Worm (Caenorhabditis elegans) whole organism, L1 larva: ENCODE measurements around the gene F36D3.14.

Source experiments
- C04F5.9 ChIP-seq: sonication (generic microtip); optimal IDR thresholded peaks from 2 replicates; lab custom pipeline; 2016; ENCODE audit warnings: missing genetic modification characterization, missing compliant biosample characterization
- C16A3.4 ChIP-seq: fragments of 150-350 bp; optimal IDR thresholded peaks from 2 replicates; lab custom pipeline; 2014; ENCODE audit warnings: missing biosample characterization, missing genetic modification characterization
- F16B12.6 ChIP-seq: fragments of 150-350 bp; optimal IDR thresholded peaks from 2 replicates; lab custom pipeline; 2014; ENCODE audit warnings: missing biosample characterization, missing genetic modification characterization
- aha-1 ChIP-seq: fragments of 150-350 bp; optimal IDR thresholded peaks from 2 replicates; lab custom pipeline; 2014; ENCODE audit warnings: missing biosample characterization, missing genetic modification characterization
- alr-1 ChIP-seq: fragments of 200-800 bp; sonication (Bioruptor generic); optimal IDR thresholded peaks from 2 replicates; lab custom pipeline; 2018; ENCODE audit warnings: borderline replicate concordance, mild to moderate bottlenecking, missing genetic modification characterization, missing compliant biosample characterization
- aly-2 ChIP-seq: fragments of 150-350 bp; optimal IDR thresholded peaks from 2 replicates; lab custom pipeline; 2014; ENCODE audit warnings: missing biosample characterization, missing genetic modification characterization
- ama-1 ChIP-seq: fragments of 150-350 bp; optimal IDR thresholded peaks from 2 replicates; lab custom pipeline; 2014
- blmp-1 ChIP-seq: fragments of 150-350 bp; optimal IDR thresholded peaks from 2 replicates; lab custom pipeline; 2014; ENCODE audit warnings: missing biosample characterization, missing genetic modification characterization
- ceh-63 ChIP-seq: fragments of 200-800 bp; sonication (Bioruptor generic); optimal IDR thresholded peaks from 2 replicates; lab custom pipeline; 2018; ENCODE audit warnings: mild to moderate bottlenecking, missing genetic modification characterization, missing compliant biosample characterization
- ceh-8 ChIP-seq: fragments of 200-800 bp; sonication (Bioruptor generic); optimal IDR thresholded peaks from 2 replicates; lab custom pipeline; 2018; ENCODE audit warnings: mild to moderate bottlenecking, missing genetic modification characterization, moderate library complexity, missing compliant biosample characterization
- ceh-82 ChIP-seq, 3 experiments: fragments of 150-350 bp in 1 of 3; sonication (generic microtip) in 2 of 3; optimal IDR thresholded peaks; 2 replicates each; lab custom pipeline; 2014 to 2017; ENCODE audit warnings: missing biosample characterization in 3 of 3, missing genetic modification characterization in 3 of 3
- ceh-88 ChIP-seq: fragments of 200-800 bp; sonication (Bioruptor generic); IDR thresholded peaks from 2 replicates; pipeline ENCODE4 v1.3.6; 2022; ENCODE audit warnings: missing genetic modification characterization, missing compliant biosample characterization
- ceh-90 ChIP-seq: sonication (generic microtip); optimal IDR thresholded peaks from 2 replicates; lab custom pipeline; 2016; ENCODE audit warnings: missing genetic modification characterization, missing compliant biosample characterization
- efl-1 ChIP-seq, 4 experiments: fragments of 150-350 bp; optimal IDR thresholded peaks in 3 of 4; peaks in 1 of 4; 1 replicate in 1 of 4; 2 replicates in 3 of 4; lab custom pipeline; 2014; ENCODE audit warnings: missing biosample characterization in 2 of 4, missing genetic modification characterization in 2 of 4, missing genetic modification reagents in 2 of 4
- efl-3 ChIP-seq: fragments of 200-800 bp; sonication (Bioruptor generic); optimal IDR thresholded peaks from 2 replicates; lab custom pipeline; 2018; ENCODE audit warnings: mild to moderate bottlenecking, missing genetic modification characterization, missing compliant biosample characterization
- egl-27 ChIP-seq, 2 experiments: fragments of 150-350 bp in 1 of 2; sonication (generic microtip); optimal IDR thresholded peaks; 3 replicates each; lab custom pipeline; 2017 to 2018; ENCODE audit warnings: missing biosample characterization in 2 of 2, missing genetic modification characterization in 2 of 2, missing genetic modification reagents in 2 of 2
- elt-2 ChIP-seq: sonication (generic microtip); optimal IDR thresholded peaks from 2 replicates; lab custom pipeline; 2016; ENCODE audit warnings: missing genetic modification characterization, mild to moderate bottlenecking, inconsistent platforms, missing compliant biosample characterization, missing genetic modification reagents
- elt-3 ChIP-seq, 6 experiments: fragments of 150-350 bp in 1 of 6; sonication (generic microtip); optimal IDR thresholded peaks; 2 replicates each; lab custom pipeline; 2017 to 2018; ENCODE audit warnings: missing biosample characterization in 6 of 6, missing genetic modification characterization in 6 of 6, inconsistent platforms in 1 of 6
- fkh-4 ChIP-seq: sonication (generic microtip); optimal IDR thresholded peaks from 2 replicates; lab custom pipeline; 2016; ENCODE audit warnings: missing compliant biosample characterization, missing genetic modification characterization, borderline replicate concordance
- fkh-8 ChIP-seq: sonication (generic microtip); optimal IDR thresholded peaks from 2 replicates; lab custom pipeline; 2016; ENCODE audit warnings: mild to moderate bottlenecking, missing genetic modification characterization, missing compliant biosample characterization
- hlh-4 ChIP-seq: sonication (generic microtip); optimal IDR thresholded peaks from 2 replicates; lab custom pipeline; 2016; ENCODE audit warnings: mild to moderate bottlenecking, missing genetic modification characterization, missing compliant biosample characterization
- irx-1 ChIP-seq: sonication (generic microtip); optimal IDR thresholded peaks from 2 replicates; lab custom pipeline; 2016; ENCODE audit warnings: missing genetic modification characterization, missing compliant biosample characterization
- isw-1 ChIP-seq: fragments of 200-800 bp; sonication (Bioruptor generic); IDR thresholded peaks from 2 replicates; pipeline ENCODE4 v1.3.6; 2022; ENCODE audit warnings: missing genetic modification characterization, missing compliant biosample characterization
- jun-1 ChIP-seq: fragments of 150-350 bp; optimal IDR thresholded peaks from 2 replicates; lab custom pipeline; 2014; ENCODE audit warnings: missing biosample characterization, missing genetic modification reagents, missing genetic modification characterization
- lin-13 ChIP-seq: fragments of 150-350 bp; optimal IDR thresholded peaks from 2 replicates; lab custom pipeline; 2014; ENCODE audit warnings: missing biosample characterization, missing genetic modification reagents, missing genetic modification characterization
- lin-14 ChIP-seq: fragments of 200-800 bp; sonication (Bioruptor generic); optimal IDR thresholded peaks from 2 replicates; lab custom pipeline; 2018; ENCODE audit warnings: mild to moderate bottlenecking, missing genetic modification characterization, moderate library complexity, missing compliant biosample characterization
- lin-15B ChIP-seq: fragments of 150-350 bp; sonication (generic microtip); optimal IDR thresholded peaks from 3 replicates; lab custom pipeline; 2014; ENCODE audit warnings: missing biosample characterization, missing genetic modification characterization
- lir-3 ChIP-seq: sonication (generic microtip); optimal IDR thresholded peaks from 2 replicates; lab custom pipeline; 2016; ENCODE audit warnings: mild to moderate bottlenecking, missing genetic modification characterization, moderate library complexity, missing compliant biosample characterization; ENCODE audit not compliant: poor library complexity
- lsy-2 ChIP-seq, 2 experiments: fragments of 150-350 bp; optimal IDR thresholded peaks; 2 replicates each; lab custom pipeline; 2014; ENCODE audit warnings: missing biosample characterization in 2 of 2, missing genetic modification characterization in 2 of 2
- mab-9 ChIP-seq: fragments of 200-800 bp; sonication (Bioruptor generic); IDR thresholded peaks from 2 replicates; pipeline ENCODE4 v1.3.6; 2022; ENCODE audit warnings: missing genetic modification reagents, missing genetic modification characterization, missing compliant biosample characterization
- mdl-1 ChIP-seq, 2 experiments: fragments of 150-350 bp; optimal IDR thresholded peaks; 2 replicates each; lab custom pipeline; 2014 to 2017; ENCODE audit warnings: missing biosample characterization in 2 of 2, missing genetic modification characterization in 2 of 2, inconsistent platforms in 1 of 2
- mep-1 ChIP-seq: fragments of 150-350 bp; optimal IDR thresholded peaks from 2 replicates; lab custom pipeline; 2014; ENCODE audit warnings: missing biosample characterization, missing genetic modification characterization
- nhr-11 ChIP-seq: fragments of 150-350 bp; optimal IDR thresholded peaks from 2 replicates; lab custom pipeline; 2014; ENCODE audit warnings: missing biosample characterization, missing genetic modification characterization
- nhr-237 ChIP-seq: fragments of 150-350 bp; optimal IDR thresholded peaks from 2 replicates; lab custom pipeline; 2014; ENCODE audit warnings: missing biosample characterization, missing genetic modification characterization
- nhr-28 ChIP-seq: fragments of 150-350 bp; optimal IDR thresholded peaks from 2 replicates; lab custom pipeline; 2014; ENCODE audit warnings: missing biosample characterization, missing genetic modification characterization
- nhr-47 ChIP-seq: sonication (generic microtip); optimal IDR thresholded peaks from 2 replicates; lab custom pipeline; 2016; ENCODE audit warnings: mild to moderate bottlenecking, missing genetic modification characterization, moderate library complexity, missing compliant biosample characterization
- nhr-85 ChIP-seq: sonication (generic microtip); peaks from one replicate; lab custom pipeline; 2016; ENCODE audit warnings: missing genetic modification characterization, inconsistent platforms, missing compliant biosample characterization
- nhr-90 ChIP-seq: sonication (generic microtip); optimal IDR thresholded peaks from 2 replicates; lab custom pipeline; 2016; ENCODE audit warnings: mild to moderate bottlenecking, missing genetic modification characterization, missing compliant biosample characterization; ENCODE audit not compliant: poor library complexity
- pax-3 ChIP-seq: fragments of 200-800 bp; sonication (Bioruptor generic); optimal IDR thresholded peaks from 2 replicates; lab custom pipeline; 2018; ENCODE audit warnings: mild to moderate bottlenecking, missing genetic modification characterization, moderate library complexity, missing compliant biosample characterization
- pqm-1 ChIP-seq: sonication (generic microtip); optimal IDR thresholded peaks from 3 replicates; lab custom pipeline; 2017; ENCODE audit warnings: missing biosample characterization, missing genetic modification characterization
- rnt-1 ChIP-seq: sonication (generic microtip); optimal IDR thresholded peaks from 2 replicates; lab custom pipeline; 2016; ENCODE audit warnings: mild to moderate bottlenecking, missing genetic modification characterization, moderate library complexity, missing compliant biosample characterization
- snpc-4 ChIP-seq: fragments of 150-350 bp; optimal IDR thresholded peaks from 2 replicates; lab custom pipeline; 2014; ENCODE audit warnings: missing biosample characterization, missing genetic modification characterization
- snu-23 ChIP-seq: sonication (generic microtip); optimal IDR thresholded peaks from 2 replicates; lab custom pipeline; 2016; ENCODE audit warnings: missing genetic modification characterization, missing compliant biosample characterization
- swsn-7 ChIP-seq: sonication (generic microtip); optimal IDR thresholded peaks from 2 replicates; lab custom pipeline; 2016; ENCODE audit warnings: missing genetic modification characterization, missing compliant biosample characterization
- tbx-2 ChIP-seq: sonication (generic microtip); optimal IDR thresholded peaks from 2 replicates; lab custom pipeline; 2016; ENCODE audit warnings: missing genetic modification characterization, missing compliant biosample characterization
- unc-130 ChIP-seq: fragments of 150-350 bp; optimal IDR thresholded peaks from 2 replicates; lab custom pipeline; 2017; ENCODE audit warnings: missing biosample characterization, missing genetic modification characterization, inconsistent platforms
- unc-30 ChIP-seq: sonication (generic microtip); optimal IDR thresholded peaks from 2 replicates; lab custom pipeline; 2017; ENCODE audit warnings: missing biosample characterization, missing genetic modification characterization
- unc-62 ChIP-seq: fragments of 150-350 bp; optimal IDR thresholded peaks from 2 replicates; lab custom pipeline; 2014; ENCODE audit warnings: missing biosample characterization, missing genetic modification reagents, missing genetic modification characterization
- unc-86 ChIP-seq: sonication (generic microtip); optimal IDR thresholded peaks from 2 replicates; lab custom pipeline; 2016; ENCODE audit warnings: missing genetic modification characterization, missing compliant biosample characterization
- vab-15 ChIP-seq: sonication (generic microtip); optimal IDR thresholded peaks from 2 replicates; lab custom pipeline; 2017; ENCODE audit warnings: missing genotype, mild to moderate bottlenecking, missing genetic modification characterization, missing compliant biosample characterization
- zag-1 ChIP-seq: fragments of 150-350 bp; optimal IDR thresholded peaks from 2 replicates; lab custom pipeline; 2014; ENCODE audit warnings: missing biosample characterization, missing genetic modification characterization
- zip-4 ChIP-seq: fragments of 200-800 bp; sonication (Bioruptor generic); optimal IDR thresholded peaks from 2 replicates; lab custom pipeline; 2018; ENCODE audit warnings: mild to moderate bottlenecking, missing genetic modification characterization, moderate library complexity, missing compliant biosample characterization
- ztf-11 ChIP-seq, 2 experiments: sonication (generic microtip); optimal IDR thresholded peaks; 2 replicates each; lab custom pipeline; 2016 to 2017; ENCODE audit warnings: missing genetic modification characterization in 2 of 2, missing biosample characterization in 1 of 2, missing compliant biosample characterization in 1 of 2
- ztf-4 ChIP-seq: fragments of 150-350 bp; optimal IDR thresholded peaks from 2 replicates; lab custom pipeline; 2014; ENCODE audit warnings: missing biosample characterization, missing genetic modification characterization

F36D3.14 gene

DNA sequence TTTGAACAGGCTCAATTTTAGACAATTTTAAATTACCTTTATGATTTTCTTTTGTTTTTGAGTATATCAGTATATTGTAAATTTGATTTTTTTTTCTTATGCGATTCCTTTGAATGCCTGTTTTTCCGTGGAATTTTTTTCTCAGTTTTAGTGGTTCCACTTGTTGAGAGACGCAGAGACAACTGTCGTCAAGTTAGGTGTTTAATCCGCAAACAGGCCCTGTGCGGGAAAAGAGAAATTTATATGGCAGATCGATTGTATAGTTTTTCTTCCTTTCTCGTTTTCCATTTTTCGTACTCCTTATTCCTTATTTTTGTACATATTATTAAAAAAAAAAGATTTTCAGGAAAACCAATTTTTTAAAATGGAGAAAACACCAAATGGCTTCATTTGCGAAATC, 4.1 kb downstream of the F36D3.14 start, which contains the start of gene F36D3.1 (continued):
- no peak for TF ChIP-seq ceh-8 (GFP tag; lab: Kevin White, UChicago)
- no peak for TF ChIP-seq isw-1 (GFP tag; lab: Robert Waterston, UW)
- no peak for TF ChIP-seq pax-3 (tag; lab: Kevin White, UChicago)
- TF ChIP-seq mab-9 (GFP tag; lab: Robert Waterston, UW) = no peak
- TF ChIP-seq C16A3.4 = peak; percentile 43
- TF ChIP-seq ztf-11 (tag; optimal IDR thresholded peaks at IDR 0.05; lab: Kevin White, UChicago) = no peak
- TF ChIP-seq lin-13 = peak; percentile 45
- peak; percentile 15 for TF ChIP-seq nhr-90 (tag; lab: Kevin White, UChicago)
- TF ChIP-seq lir-3 (tag; lab: Kevin White, UChicago) = no peak
- TF ChIP-seq zag-1 (tag; lab: Kevin White, UChicago) = no peak
- TF ChIP-seq rnt-1 = peak; percentile 63
- TF ChIP-seq snu-23 (GFP tag; lab: Kevin White, UChicago) = peak; percentile 64
- peak; percentile 42 for TF ChIP-seq lin-14 (GFP tag; lab: Kevin White, UChicago)
- no peak for TF ChIP-seq C04F5.9
- no peak for TF ChIP-seq ceh-90 (tag; lab: Kevin White, UChicago)
- no peak for TF ChIP-seq unc-62 (GFP tag; lab: Kevin White, UChicago)
- no peak for TF ChIP-seq vab-15 (tag; lab: Kevin White, UChicago)
- TF ChIP-seq fkh-4 (tag; lab: Kevin White, UChicago) = no peak
- no peak for TF ChIP-seq fkh-8 (tag; lab: Kevin White, UChicago)
- TF ChIP-seq ceh-88 (GFP tag; lab: Robert Waterston, UW) = no peak
- no peak for TF ChIP-seq irx-1
- TF ChIP-seq unc-86 = peak; percentile 7
- no peak for TF ChIP-seq unc-30
- TF ChIP-seq nhr-11 (tag; lab: Kevin White, UChicago) = no peak
- TF ChIP-seq aly-2 (tag; lab: Kevin White, UChicago) = no peak
- peak; percentile 91 to 92 for TF ChIP-seq efl-1 (optimal IDR thresholded peaks at IDR 0.05; lab: Kevin White, UChicago)
- peak; percentile 88 to 99 for TF ChIP-seq efl-1 (GFP tag; optimal IDR thresholded peaks at IDR 0.05 in 1 of 2; lab: Kevin White, UChicago)
- TF ChIP-seq tbx-2 = peak; percentile 28
- peak; percentile 26 for TF ChIP-seq lin-15B (tag; lab: Kevin White, UChicago)
- TF ChIP-seq snpc-4 = peak; percentile 38
- TF ChIP-seq alr-1 (tag; lab: Kevin White, UChicago) = no peak
- TF ChIP-seq nhr-85 (tag; lab: Kevin White, UChicago) = no peak
- TF ChIP-seq jun-1 (tag; lab: Kevin White, UChicago) = no peak
- TF ChIP-seq hlh-4 = no peak
- TF ChIP-seq ceh-82 (tag; optimal IDR thresholded peaks at IDR 0.05; lab: Kevin White, UChicago) = peak; percentile 17 to 49 (median 28)
- peak; percentile 54 for TF ChIP-seq swsn-7 (tag; lab: Kevin White, UChicago)
- TF ChIP-seq aha-1 (tag; lab: Kevin White, UChicago) = no peak
- TF ChIP-seq nhr-237 (tag; lab: Kevin White, UChicago) = no peak
- no peak for TF ChIP-seq pqm-1 (tag; lab: Kevin White, UChicago)
- TF ChIP-seq nhr-47 (tag; lab: Kevin White, UChicago) = peak; percentile 58
- no peak for TF ChIP-seq ama-1 (lab: Kevin White, UChicago)
- TF ChIP-seq egl-27 (tag; optimal IDR thresholded peaks at IDR 0.05; lab: Kevin White, UChicago) = no peak
- no peak for TF ChIP-seq efl-3
- no peak for TF ChIP-seq mdl-1 (tag; optimal IDR thresholded peaks at IDR 0.05; lab: Kevin White, UChicago)
- TF ChIP-seq elt-2 (tag; lab: Kevin White, UChicago) = no peak
- TF ChIP-seq blmp-1 (tag; lab: Kevin White, UChicago) = peak; percentile 71
- TF ChIP-seq ztf-4 = no peak
- no peak for TF ChIP-seq ceh-63
- peak; percentile 84 for TF ChIP-seq F16B12.6
- TF ChIP-seq elt-3 (tag; optimal IDR thresholded peaks at IDR 0.05; lab: Kevin White, UChicago) = no peak
- no peak for TF ChIP-seq zip-4
- TF ChIP-seq nhr-28 (tag; lab: Kevin White, UChicago) = no peak
- peak; percentile 59 for TF ChIP-seq unc-130
- TF ChIP-seq lsy-2 (tag; optimal IDR thresholded peaks at IDR 0.05; lab: Kevin White, UChicago) = peak; percentile 57 to 83
- peak; percentile 68 for TF ChIP-seq mep-1
